Worm (Caenorhabditis elegans): ENCODE results near the gene ZK185.2.

- no peak for TF ChIP-seq zip-11 (GFP tag; IDR thresholded peaks at IDR 0.05)
- no peak for TF ChIP-seq nhr-102 (tag; optimal IDR thresholded peaks at IDR 0.05)
- TF ChIP-seq dmd-9 (GFP tag; IDR thresholded peaks at IDR 0.05): no peak
- no peak for TF ChIP-seq lin-39 (tag; optimal IDR thresholded peaks at IDR 0.05)
- TF ChIP-seq ztf-11 (tag; optimal IDR thresholded peaks at IDR 0.05): no peak
- TF ChIP-seq egl-27 (tag; optimal IDR thresholded peaks at IDR 0.05): no peak
- no peak for TF ChIP-seq nhr-41 (GFP tag; IDR thresholded peaks at IDR 0.05)
Measured at ce11 chrIV:4567343-4567742, 31.0 kb downstream of the ZK185.2 start, which contains the start of gene F28E10.4.
